Worm (Caenorhabditis elegans) whole organism, L3 larva: ENCODE measurements around the gene atg-10.

ENCODE experiments used
- ZK546.5 ChIP-seq: sonication (generic microtip); optimal IDR thresholded peaks from 2 replicates; lab custom pipeline; 2017; ENCODE audit warnings: missing biosample characterization, missing genetic modification characterization
- aly-2 ChIP-seq: fragments of 150-350 bp; optimal IDR thresholded peaks from 2 replicates; lab custom pipeline; 2014; ENCODE audit warnings: missing biosample characterization, missing genetic modification characterization
- ceh-16 ChIP-seq: sonication (generic microtip); optimal IDR thresholded peaks from 2 replicates; lab custom pipeline; 2017; ENCODE audit warnings: missing biosample characterization, missing genetic modification characterization
- ceh-28 ChIP-seq: fragments of 150-350 bp; optimal IDR thresholded peaks from 2 replicates; lab custom pipeline; 2014; ENCODE audit warnings: missing biosample characterization, missing genetic modification reagents, missing genetic modification characterization
- ceh-9 ChIP-seq: sonication (generic microtip); optimal IDR thresholded peaks from 2 replicates; lab custom pipeline; 2018; ENCODE audit warnings: missing biosample characterization, missing genetic modification characterization
- daf-12 ChIP-seq: fragments of 150-350 bp; optimal IDR thresholded peaks from 2 replicates; lab custom pipeline; 2014; ENCODE audit warnings: missing biosample characterization, missing genetic modification reagents, missing genetic modification characterization
- egl-27 ChIP-seq: sonication (generic microtip); optimal IDR thresholded peaks from 4 replicates; lab custom pipeline; 2017; ENCODE audit warnings: missing biosample characterization, missing genetic modification reagents, missing genetic modification characterization
- egl-5 ChIP-seq: fragments of 150-350 bp; optimal IDR thresholded peaks from 2 replicates; lab custom pipeline; 2017; ENCODE audit warnings: missing biosample characterization, missing genetic modification reagents, missing genetic modification characterization, inconsistent platforms
- elt-3 ChIP-seq, 3 experiments: fragments of 150-350 bp in 1 of 3; sonication (generic microtip) in 2 of 3; optimal IDR thresholded peaks; 2 replicates in 2 of 3; 4 replicates in 1 of 3; lab custom pipeline; 2014 to 2017; ENCODE audit warnings: missing biosample characterization in 3 of 3, missing genetic modification characterization in 3 of 3
- eor-1 ChIP-seq, 2 experiments: fragments of 150-350 bp; optimal IDR thresholded peaks; 2 replicates each; lab custom pipeline; 2014 to 2018; ENCODE audit warnings: missing biosample characterization in 2 of 2, missing genetic modification characterization in 2 of 2
- fkh-10 ChIP-seq: sonication (generic microtip); optimal IDR thresholded peaks from 2 replicates; lab custom pipeline; 2017; ENCODE audit warnings: missing biosample characterization, missing genetic modification reagents, missing genetic modification characterization
- fos-1 ChIP-seq: fragments of 150-350 bp; optimal IDR thresholded peaks from 2 replicates; lab custom pipeline; 2014; ENCODE audit warnings: missing biosample characterization, missing genetic modification characterization
- hmg-11 ChIP-seq: sonication (generic microtip); optimal IDR thresholded peaks from 2 replicates; lab custom pipeline; 2016; ENCODE audit warnings: missing genetic modification characterization, missing compliant biosample characterization
- lin-15B ChIP-seq: fragments of 150-350 bp; optimal IDR thresholded peaks from 2 replicates; lab custom pipeline; 2014; ENCODE audit warnings: missing biosample characterization, missing genetic modification characterization
- lsy-12 ChIP-seq: sonication (generic microtip); optimal IDR thresholded peaks from 2 replicates; lab custom pipeline; 2016; ENCODE audit warnings: mild to moderate bottlenecking, missing genetic modification characterization, missing compliant biosample characterization
- mml-1 ChIP-seq: fragments of 150-350 bp; sonication (generic microtip); optimal IDR thresholded peaks from 3 replicates; lab custom pipeline; 2014; ENCODE audit warnings: missing biosample characterization, missing genetic modification characterization
- nhr-11 ChIP-seq: fragments of 150-350 bp; optimal IDR thresholded peaks from 2 replicates; lab custom pipeline; 2014; ENCODE audit warnings: missing biosample characterization, missing genetic modification characterization
- nhr-12 ChIP-seq: fragments of 150-350 bp; optimal IDR thresholded peaks from 2 replicates; lab custom pipeline; 2014; ENCODE audit warnings: missing biosample characterization, missing genetic modification characterization
- nhr-23 ChIP-seq: fragments of 150-350 bp; optimal IDR thresholded peaks from 2 replicates; lab custom pipeline; 2014; ENCODE audit warnings: missing biosample characterization, missing genetic modification reagents, missing genetic modification characterization
- nhr-237 ChIP-seq: fragments of 150-350 bp; optimal IDR thresholded peaks from 2 replicates; lab custom pipeline; 2014; ENCODE audit warnings: missing biosample characterization, missing genetic modification characterization
- nhr-25 ChIP-seq: sonication (generic microtip); optimal IDR thresholded peaks from 2 replicates; lab custom pipeline; 2017; ENCODE audit warnings: missing biosample characterization, missing genetic modification characterization
- nhr-28 ChIP-seq: fragments of 150-350 bp; optimal IDR thresholded peaks from 2 replicates; lab custom pipeline; 2014; ENCODE audit warnings: missing biosample characterization, missing genetic modification characterization
- nhr-43 ChIP-seq: sonication (generic microtip); optimal IDR thresholded peaks from 2 replicates; lab custom pipeline; 2016; ENCODE audit warnings: mild to moderate bottlenecking, missing genetic modification characterization, missing compliant biosample characterization; ENCODE audit not compliant: poor library complexity, severe bottlenecking
- nhr-67 ChIP-seq: fragments of 150-350 bp; optimal IDR thresholded peaks from 2 replicates; lab custom pipeline; 2014; ENCODE audit warnings: missing biosample characterization, missing genetic modification characterization
- nhr-76 ChIP-seq: fragments of 150-350 bp; sonication (generic microtip); optimal IDR thresholded peaks from 5 replicates; lab custom pipeline; 2014; ENCODE audit warnings: missing biosample characterization, missing genetic modification characterization
- nhr-77 ChIP-seq: fragments of 150-350 bp; optimal IDR thresholded peaks from 2 replicates; lab custom pipeline; 2014; ENCODE audit warnings: missing biosample characterization, missing genetic modification characterization
- pqm-1 ChIP-seq: fragments of 150-350 bp; optimal IDR thresholded peaks from 2 replicates; lab custom pipeline; 2017; ENCODE audit warnings: missing biosample characterization, missing genetic modification characterization, inconsistent platforms
- sea-2 ChIP-seq: fragments of 150-350 bp; sonication (generic microtip); optimal IDR thresholded peaks from 4 replicates; lab custom pipeline; 2014; ENCODE audit warnings: missing biosample characterization, missing genetic modification reagents, missing genetic modification characterization
- skn-1 ChIP-seq: fragments of 150-350 bp; optimal IDR thresholded peaks from 2 replicates; lab custom pipeline; 2014; ENCODE audit warnings: missing biosample characterization, missing genetic modification characterization
- tbx-2 ChIP-seq: sonication (generic microtip); optimal IDR thresholded peaks from 2 replicates; lab custom pipeline; 2016; ENCODE audit warnings: mild to moderate bottlenecking, missing genetic modification characterization, missing compliant biosample characterization
- unc-39 ChIP-seq: sonication (generic microtip); optimal IDR thresholded peaks from 4 replicates; lab custom pipeline; 2017; ENCODE audit warnings: missing biosample characterization, missing genetic modification characterization
- unc-62 ChIP-seq: fragments of 150-350 bp; sonication (generic microtip); optimal IDR thresholded peaks from 4 replicates; lab custom pipeline; 2014; ENCODE audit warnings: missing biosample characterization, missing genetic modification reagents, missing genetic modification characterization
- zag-1 ChIP-seq: fragments of 150-350 bp; optimal IDR thresholded peaks from 2 replicates; lab custom pipeline; 2014; ENCODE audit warnings: missing biosample characterization, missing genetic modification characterization
- ztf-11 ChIP-seq: fragments of 150-350 bp; optimal IDR thresholded peaks from 2 replicates; lab custom pipeline; 2014; ENCODE audit warnings: missing biosample characterization, missing genetic modification characterization

The atg-10 gene

DNA sequence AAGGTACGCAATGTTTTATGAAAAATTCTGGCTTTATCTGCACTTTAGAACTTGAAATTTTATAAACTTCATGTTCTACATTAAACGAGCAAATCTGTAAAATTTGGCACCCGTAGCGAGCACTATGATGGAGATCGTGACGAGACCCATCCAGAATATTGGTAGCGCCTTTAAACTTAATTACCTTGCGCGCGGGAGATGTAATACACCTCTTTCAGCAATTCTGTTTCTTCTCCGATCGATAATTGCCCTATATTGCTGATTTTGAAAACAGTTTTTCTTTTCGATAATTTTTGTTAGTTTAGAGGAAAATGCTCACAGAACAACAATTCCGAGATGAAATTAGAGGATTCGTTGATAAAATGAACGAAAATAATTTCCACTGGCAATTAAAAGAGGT lies at the start of gene atg-10:
Gene atg-10, plus strand, starts transcription at position 301 of the 400 bp plus-strand sequence.
- no peak for TF ChIP-seq nhr-12 (tag; lab: Kevin White, UChicago)
- no peak for TF ChIP-seq lsy-12 (tag; lab: Kevin White, UChicago)
- no peak for TF ChIP-seq ceh-9 (tag; lab: Kevin White, UChicago)
- no peak for TF ChIP-seq tbx-2 (tag; lab: Kevin White, UChicago)
- TF ChIP-seq skn-1 (tag; lab: Kevin White, UChicago): no peak
- TF ChIP-seq egl-5: no peak
- TF ChIP-seq fos-1: no peak
- no peak for TF ChIP-seq nhr-43
- TF ChIP-seq nhr-77 (tag; lab: Kevin White, UChicago): no peak
- TF ChIP-seq zag-1 (tag; lab: Kevin White, UChicago): no peak
- no peak for TF ChIP-seq mml-1 (tag; lab: Kevin White, UChicago)
- TF ChIP-seq ceh-16 (tag; lab: Kevin White, UChicago): no peak
- no peak for TF ChIP-seq nhr-11
- TF ChIP-seq unc-39 (tag; lab: Kevin White, UChicago): no peak
- TF ChIP-seq aly-2 (tag; lab: Kevin White, UChicago): no peak
- no peak for TF ChIP-seq unc-62
- no peak for TF ChIP-seq pqm-1 (tag; lab: Kevin White, UChicago)

DNA sequence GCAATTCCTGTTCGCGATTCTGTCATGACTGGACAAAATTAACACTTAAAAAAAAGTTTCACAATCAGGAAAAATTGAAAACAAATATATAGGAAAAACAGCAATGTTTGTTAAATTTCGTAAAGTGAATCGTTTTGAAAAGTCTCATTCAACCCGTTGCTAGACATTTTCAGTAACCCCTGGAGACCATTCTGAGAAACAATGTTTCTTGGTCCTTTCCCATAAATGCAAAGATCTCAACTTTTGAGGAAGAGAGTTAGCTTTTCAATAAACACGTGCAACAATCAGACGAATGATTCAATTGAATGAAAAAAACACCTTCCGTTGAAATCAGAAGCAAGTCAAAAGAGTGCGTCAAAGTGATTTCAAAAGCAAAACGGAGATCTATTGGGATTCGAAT lies 48.9 kb upstream of the atg-10 start, which contains the start of gene F28C6.9:
Gene F28C6.9, minus strand, starts transcription at position 101 of the 400 bp plus-strand sequence.
- TF ChIP-seq nhr-23 (tag; lab: Kevin White, UChicago) (no peak), nhr-67 (tag; lab: Kevin White, UChicago) (no peak), hmg-11 (tag; lab: Kevin White, UChicago) (no peak), egl-27 (tag; lab: Kevin White, UChicago) (no peak), nhr-237 (tag; lab: Kevin White, UChicago) (no peak), lin-15B (tag; lab: Kevin White, UChicago) (no peak)

DNA sequence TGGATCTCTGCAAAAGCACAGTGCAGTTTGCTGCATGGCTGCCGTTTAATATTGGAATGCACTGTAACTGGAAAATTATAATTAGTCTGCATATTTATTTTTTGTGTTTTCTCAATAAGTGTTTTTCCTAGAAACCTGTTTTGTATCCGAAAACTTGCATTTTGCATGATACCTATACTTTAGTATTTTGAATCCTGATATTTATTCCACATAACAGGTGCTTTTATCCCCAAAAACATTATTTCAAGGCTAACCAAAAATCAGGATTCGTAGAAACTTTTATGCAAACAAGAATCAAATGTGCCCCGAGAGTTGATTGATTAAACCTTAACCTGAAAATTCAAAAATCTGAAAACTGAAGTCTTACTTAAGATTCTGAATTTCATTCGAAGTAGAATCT lies 48.4 kb upstream of the atg-10 start:
- no peak for TF ChIP-seq elt-3 (tag; optimal IDR thresholded peaks at IDR 0.05; lab: Kevin White, UChicago)
- no peak for TF ChIP-seq daf-12 (tag; lab: Kevin White, UChicago)
- no peak for TF ChIP-seq nhr-28 (tag; lab: Kevin White, UChicago)
- TF ChIP-seq skn-1 (tag; lab: Kevin White, UChicago): no peak
- no peak for TF ChIP-seq ZK546.5 (tag; lab: Kevin White, UChicago)
- TF ChIP-seq sea-2 (GFP tag; lab: Kevin White, UChicago): no peak
- no peak for TF ChIP-seq zag-1 (tag; lab: Kevin White, UChicago)
- TF ChIP-seq eor-1 (tag; optimal IDR thresholded peaks at IDR 0.05; lab: Kevin White, UChicago): no peak
- no peak for TF ChIP-seq ceh-9 (tag; lab: Kevin White, UChicago)
- TF ChIP-seq nhr-43: no peak
- TF ChIP-seq lin-15B (tag; lab: Kevin White, UChicago): no peak
- TF ChIP-seq aly-2 (tag; lab: Kevin White, UChicago): no peak
- TF ChIP-seq ztf-11 (tag; lab: Kevin White, UChicago): no peak
- TF ChIP-seq unc-39 (tag; lab: Kevin White, UChicago): no peak

ce11 chrII:8611330-8611729 lies 47.6 kb upstream of the atg-10 start:
- TF ChIP-seq fkh-10 (no peak), daf-12 (tag; lab: Kevin White, UChicago) (no peak), ZK546.5 (tag; lab: Kevin White, UChicago) (no peak), lsy-12 (tag; lab: Kevin White, UChicago) (no peak), nhr-25 (no peak), ztf-11 (tag; lab: Kevin White, UChicago) (no peak)

DNA sequence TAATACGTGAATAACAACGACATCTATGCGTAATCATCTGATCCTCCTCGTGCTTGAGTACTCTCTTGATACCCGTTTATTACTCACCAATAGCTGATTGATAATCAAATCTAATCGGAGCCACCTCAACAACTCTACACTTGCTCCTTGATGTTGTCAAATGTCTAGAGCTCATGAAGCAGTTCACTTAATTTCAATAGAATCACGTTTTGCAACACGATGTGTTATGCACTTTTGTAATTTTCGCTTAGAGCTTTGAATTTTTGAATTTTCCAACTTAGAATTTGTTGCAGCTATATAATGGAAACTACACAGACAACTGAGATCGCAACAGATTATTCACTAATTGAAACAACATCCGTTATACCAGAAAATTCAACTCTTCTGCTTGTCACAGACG lies 46.5 kb upstream of the atg-10 start, which contains the start of gene T22C8.1:
Gene T22C8.1, plus strand, starts transcription at position 301 of the 400 bp plus-strand sequence.
- TF ChIP-seq nhr-25 (no peak), sea-2 (GFP tag; lab: Kevin White, UChicago) (no peak), aly-2 (tag; lab: Kevin White, UChicago) (no peak), egl-5 (no peak), nhr-237 (tag; lab: Kevin White, UChicago) (no peak), ceh-16 (tag; lab: Kevin White, UChicago) (no peak), elt-3 (tag; optimal IDR thresholded peaks at IDR 0.05; lab: Kevin White, UChicago) (no peak), nhr-23 (tag; lab: Kevin White, UChicago) (no peak), ZK546.5 (tag; lab: Kevin White, UChicago) (no peak), fos-1 (no peak), unc-62 (no peak), nhr-76 (no peak), pqm-1 (tag; lab: Kevin White, UChicago) (no peak), ceh-28 (tag; lab: Kevin White, UChicago) (no peak)
